Worm (Caenorhabditis elegans) whole organism, L2 larva: ENCODE results near the gene Y7A5A.3.
A peak's percentile ranks its signal among the peaks of the same experiment; 100 is the strongest.

ENCODE experiments used
- R02D3.7 ChIP-seq: fragments of 150-350 bp; optimal IDR thresholded peaks from 2 replicates; lab custom pipeline; 2014; ENCODE audit warnings: missing biosample characterization, missing genetic modification characterization
- Y55F3AM.14 ChIP-seq: fragments of 200-800 bp; sonication (Bioruptor generic); optimal IDR thresholded peaks from 2 replicates; lab custom pipeline; 2018; ENCODE audit warnings: mild to moderate bottlenecking, missing genetic modification characterization, missing compliant biosample characterization
- ZK546.5 ChIP-seq: sonication (generic microtip); optimal IDR thresholded peaks from 2 replicates; lab custom pipeline; 2017; ENCODE audit warnings: missing biosample characterization, missing genetic modification characterization
- alr-1 ChIP-seq: fragments of 150-350 bp; optimal IDR thresholded peaks from 2 replicates; lab custom pipeline; 2014; ENCODE audit warnings: missing biosample characterization, missing genetic modification characterization
- nhr-23 ChIP-seq: fragments of 150-350 bp; optimal IDR thresholded peaks from 2 replicates; lab custom pipeline; 2014; ENCODE audit warnings: missing biosample characterization, missing genetic modification reagents, missing genetic modification characterization
- snpc-4 ChIP-seq: fragments of 150-350 bp; optimal IDR thresholded peaks from 2 replicates; lab custom pipeline; 2014; ENCODE audit warnings: missing biosample characterization, missing genetic modification characterization
- ztf-11 ChIP-seq: sonication (generic microtip); optimal IDR thresholded peaks from 2 replicates; lab custom pipeline; 2017; ENCODE audit warnings: missing biosample characterization, missing genetic modification characterization

The Y7A5A.3 gene

ce11 chrX:15736419-15736818 lies 48.1 kb downstream of the Y7A5A.3 start (continued):
- no peak for TF ChIP-seq alr-1 (tag; lab: Kevin White, UChicago)
- TF ChIP-seq ztf-11: no peak
- no peak for TF ChIP-seq Y55F3AM.14 (GFP tag; lab: Kevin White, UChicago)
- TF ChIP-seq snpc-4 (tag; lab: Kevin White, UChicago): peak; percentile 68
- TF ChIP-seq ZK546.5 (tag; lab: Kevin White, UChicago): no peak
- no peak for TF ChIP-seq R02D3.7 (tag; lab: Kevin White, UChicago)
- TF ChIP-seq nhr-23 (tag; lab: Kevin White, UChicago): no peak
